Worm (Caenorhabditis elegans) whole organism, late embryonic: Measurements from ENCODE around the gene F23F12.12.

Source experiments
- ceh-30 ChIP-seq: fragments of 150-350 bp; optimal IDR thresholded peaks from 2 replicates; lab custom pipeline; 2014; ENCODE audit warnings: missing biosample characterization, missing genetic modification characterization
- dmd-4 ChIP-seq: sonication (generic microtip); optimal IDR thresholded peaks from 2 replicates; lab custom pipeline; 2016; ENCODE audit warnings: borderline replicate concordance, missing genetic modification characterization, missing compliant biosample characterization
- dve-1 ChIP-seq: sonication (generic microtip); optimal IDR thresholded peaks from 2 replicates; lab custom pipeline; 2017; ENCODE audit warnings: antibody characterized with exemption, mild to moderate bottlenecking, missing genetic modification characterization, missing compliant biosample characterization
- elt-2 ChIP-seq: sonication (generic microtip); optimal IDR thresholded peaks from 2 replicates; lab custom pipeline; 2016; ENCODE audit warnings: missing genetic modification reagents, missing genetic modification characterization, missing compliant biosample characterization
- elt-4 ChIP-seq: sonication (generic microtip); optimal IDR thresholded peaks from 2 replicates; lab custom pipeline; 2016; ENCODE audit warnings: missing genetic modification characterization, missing compliant biosample characterization
- fkh-10 ChIP-seq: fragments of 150-350 bp; optimal IDR thresholded peaks from 2 replicates; lab custom pipeline; 2014; ENCODE audit warnings: missing biosample characterization, missing genetic modification reagents, missing genetic modification characterization
- sox-2 ChIP-seq: fragments of 200-800 bp; sonication (Bioruptor generic); IDR thresholded peaks from 2 replicates; pipeline ENCODE4 v1.3.6; 2022; ENCODE audit warnings: missing genetic modification reagents, missing genetic modification characterization, missing compliant biosample characterization

- TF ChIP-seq sox-2 (no peak), elt-2 (tag; lab: Kevin White, UChicago) (no peak), fkh-10 (GFP tag; lab: Kevin White, UChicago) (no peak), dve-1 (tag; lab: Kevin White, UChicago) (no peak), elt-4 (tag; lab: Kevin White, UChicago) (no peak), dmd-4 (no peak), ceh-30 (tag; lab: Kevin White, UChicago) (no peak)
Measured at ce11 chrIII:6459820-6460219, 48.1 kb upstream of the F23F12.12 start, which contains the start of gene algn-1.
